Fruit fly (Drosophila melanogaster) whole organism, embryonic: ENCODE results near the gene CG14820.

Experiments used
- Atf-2 ChIP-seq: fragments of 200-800 bp; sonication (Bioruptor generic); optimal IDR thresholded peaks from 2 replicates; lab custom pipeline; 2016; ENCODE audit warnings: missing biosample characterization, missing genetic modification characterization
- CG10366 ChIP-seq: fragments of 200-800 bp; sonication (Bioruptor generic); IDR thresholded peaks from 2 replicates; pipeline ENCODE4 v1.3.6; 2022; ENCODE audit warnings: missing biosample characterization, missing genetic modification characterization
- CG11504 ChIP-seq: fragments of 200-800 bp; sonication (Bioruptor generic); optimal IDR thresholded peaks from 3 replicates; lab custom pipeline; 2019; ENCODE audit warnings: missing biosample characterization, mild to moderate bottlenecking, missing genetic modification characterization, moderate library complexity
- CG13287 ChIP-seq: fragments of 200-800 bp; sonication (Bioruptor generic); IDR thresholded peaks from 2 replicates; pipeline ENCODE4 v1.3.6; 2022; ENCODE audit warnings: missing biosample characterization, missing genetic modification characterization; ENCODE audit not compliant: partially characterized antibody
- CG17612 ChIP-seq: fragments of 200-800 bp; sonication (Bioruptor generic); IDR thresholded peaks from 2 replicates; pipeline ENCODE4 v1.3.6; 2022; ENCODE audit warnings: missing biosample characterization, missing genetic modification characterization
- CG3163 ChIP-seq: fragments of 200-800 bp; sonication (Bioruptor generic); optimal IDR thresholded peaks from 3 replicates; lab custom pipeline; 2016; ENCODE audit warnings: missing biosample characterization, missing genetic modification characterization
- CG32767 ChIP-seq: fragments of 200-800 bp; sonication (Bioruptor generic); IDR thresholded peaks from 2 replicates; pipeline ENCODE4 v1.3.6; 2022; ENCODE audit warnings: missing biosample characterization, missing genetic modification characterization
- CG4730 ChIP-seq: fragments of 200-800 bp; sonication (Bioruptor generic); IDR thresholded peaks from 2 replicates; pipeline ENCODE4 v1.3.6; 2022; ENCODE audit warnings: missing biosample characterization, missing genetic modification characterization
- CG6175 ChIP-seq: fragments of 200-800 bp; sonication (Bioruptor generic); IDR thresholded peaks from 3 replicates; pipeline ENCODE4 v1.3.6; 2022; ENCODE audit warnings: missing biosample characterization, missing genetic modification characterization
- CG6689 ChIP-seq: fragments of 200-800 bp; sonication (Bioruptor generic); IDR thresholded peaks from 2 replicates; pipeline ENCODE4 v1.3.6; 2022; ENCODE audit warnings: missing biosample characterization, missing genetic modification characterization
- CG7357 ChIP-seq: fragments of 200-800 bp; sonication (Bioruptor generic); IDR thresholded peaks from 3 replicates; pipeline ENCODE4 v1.3.6; 2022; ENCODE audit warnings: missing biosample characterization, missing genetic modification characterization
- CG7928 ChIP-seq: fragments of 200-800 bp; sonication (Bioruptor generic); optimal IDR thresholded peaks from 2 replicates; lab custom pipeline; 2017; ENCODE audit warnings: missing biosample characterization, mild to moderate bottlenecking, missing genetic modification characterization
- CG8944 ChIP-seq: fragments of 200-800 bp; sonication (Bioruptor generic); optimal IDR thresholded peaks from 3 replicates; lab custom pipeline; 2016; ENCODE audit warnings: missing biosample characterization, missing genetic modification characterization
- CG9215 ChIP-seq: fragments of 200-800 bp; sonication (Bioruptor generic); IDR thresholded peaks from 2 replicates; pipeline ENCODE4 v1.3.6; 2022; ENCODE audit warnings: missing biosample characterization, missing genetic modification characterization
- CG9876 ChIP-seq: fragments of 200-800 bp; sonication (Bioruptor generic); optimal IDR thresholded peaks from 2 replicates; lab custom pipeline; 2016; ENCODE audit warnings: missing biosample characterization, missing genetic modification characterization
- E2f2 ChIP-seq: fragments of 200-800 bp; sonication (Bioruptor generic); IDR thresholded peaks from 2 replicates; pipeline ENCODE4 v1.3.6; 2022; ENCODE audit warnings: missing biosample characterization, missing genetic modification characterization
- GATAe ChIP-seq: fragments of 200-800 bp; sonication (Bioruptor generic); conservative IDR thresholded peaks from 2 replicates; pipeline ENCODE4 v1.3.6; 2022; ENCODE audit warnings: missing biosample characterization, missing genetic modification characterization
- Hmr ChIP-seq: fragments of 200-800 bp; sonication (Bioruptor generic); optimal IDR thresholded peaks from 3 replicates; lab custom pipeline; 2017; ENCODE audit warnings: mild to moderate bottlenecking, missing biosample characterization, missing genetic modification reagents, missing genetic modification characterization
- Kr ChIP-seq: fragments of 200-800 bp; sonication (Bioruptor generic); optimal IDR thresholded peaks from 2 replicates; lab custom pipeline; 2017; ENCODE audit warnings: missing biosample characterization, mild to moderate bottlenecking, missing genetic modification characterization
- MBD-R2 ChIP-seq: fragments of 200-800 bp; sonication (Bioruptor generic); IDR thresholded peaks from 2 replicates; pipeline ENCODE4 v1.3.6; 2022; ENCODE audit warnings: missing biosample characterization, missing genetic modification characterization
- MTF-1 ChIP-seq: fragments of 200-800 bp; sonication (Bioruptor generic); optimal IDR thresholded peaks from 2 replicates; lab custom pipeline; 2018; ENCODE audit warnings: missing biosample characterization, mild to moderate bottlenecking, missing genetic modification characterization, borderline replicate concordance
- NK7.1 ChIP-seq: fragments of 200-800 bp; sonication (Bioruptor generic); optimal IDR thresholded peaks from 3 replicates; lab custom pipeline; 2016; ENCODE audit warnings: missing biosample characterization, missing genetic modification characterization
- Sox100B ChIP-seq: fragments of 200-800 bp; sonication (Bioruptor generic); optimal IDR thresholded peaks from 3 replicates; lab custom pipeline; 2018; ENCODE audit warnings: missing biosample characterization, mild to moderate bottlenecking, missing genetic modification characterization
- Trl ChIP-seq, 3 experiments: fragments of >200 bp in 2 of 3; fragments of 200-800 bp in 1 of 3; sonication (Bioruptor generic) in 1 of 3; optimal IDR thresholded peaks; 2 replicates in 1 of 3; 3 replicates in 2 of 3; lab custom pipeline; 2016 to 2017; ENCODE audit warnings: missing biosample characterization in 1 of 3, missing genetic modification characterization in 1 of 3
- Xbp1 ChIP-seq: fragments of 200-800 bp; sonication (Bioruptor generic); optimal IDR thresholded peaks from 3 replicates; lab custom pipeline; 2016; ENCODE audit warnings: missing biosample characterization, mild to moderate bottlenecking, missing genetic modification characterization
- YL-1 ChIP-seq: fragments of 200-800 bp; sonication (Bioruptor generic); optimal IDR thresholded peaks from 3 replicates; lab custom pipeline; 2017; ENCODE audit warnings: missing biosample characterization, mild to moderate bottlenecking, missing genetic modification characterization
- abd-A ChIP-seq: fragments of 200-800 bp; sonication (Bioruptor generic); optimal IDR thresholded peaks from 3 replicates; lab custom pipeline; 2019; ENCODE audit warnings: missing biosample characterization, mild to moderate bottlenecking, missing genetic modification characterization, moderate library complexity
- ato ChIP-seq: fragments of 200-800 bp; sonication (Bioruptor generic); IDR thresholded peaks from 2 replicates; pipeline ENCODE4 v1.3.6; 2022; ENCODE audit warnings: missing biosample characterization, missing genetic modification characterization; ENCODE audit not compliant: partially characterized antibody
- cg ChIP-seq: fragments of 200-800 bp; sonication (Bioruptor generic); optimal IDR thresholded peaks from 3 replicates; lab custom pipeline; 2019; ENCODE audit warnings: missing biosample characterization, mild to moderate bottlenecking, missing genetic modification characterization, moderate library complexity
- chinmo ChIP-seq: fragments of 200-800 bp; sonication (Bioruptor generic); IDR thresholded peaks from 4 replicates; pipeline ENCODE4 v1.3.6; 2022; ENCODE audit warnings: missing biosample characterization, missing genetic modification characterization; ENCODE audit not compliant: partially characterized antibody
- ci ChIP-seq: fragments of 200-800 bp; sonication (Bioruptor generic); IDR thresholded peaks from 3 replicates; pipeline ENCODE4 v1.3.6; 2022; ENCODE audit warnings: missing biosample characterization, missing genetic modification characterization
- ewg ChIP-seq: fragments of 200-800 bp; sonication (Bioruptor generic); optimal IDR thresholded peaks from 3 replicates; lab custom pipeline; 2017; ENCODE audit warnings: mild to moderate bottlenecking, missing biosample characterization, missing genetic modification reagents, missing genetic modification characterization
- hbn ChIP-seq: fragments of 200-800 bp; sonication (Bioruptor generic); IDR thresholded peaks from 2 replicates; pipeline ENCODE4 v1.3.6; 2022; ENCODE audit warnings: missing biosample characterization, missing genetic modification characterization; ENCODE audit not compliant: partially characterized antibody
- lov ChIP-seq, 2 experiments: fragments of 200-800 bp in 1 of 2; fragments of >200 bp in 1 of 2; sonication (Bioruptor generic) in 1 of 2; IDR thresholded peaks in 1 of 2; optimal IDR thresholded peaks in 1 of 2; 2 replicates in 1 of 2; 3 replicates in 1 of 2; pipeline versions ENCODE4 v1.3.6 to Lab custom; 2017 to 2022; ENCODE audit warnings: missing biosample characterization in 1 of 2, missing genetic modification characterization in 1 of 2
- nerfin-1 ChIP-seq: fragments of 200-800 bp; sonication (Bioruptor generic); optimal IDR thresholded peaks from 3 replicates; lab custom pipeline; 2019; ENCODE audit warnings: missing biosample characterization, mild to moderate bottlenecking, missing genetic modification characterization, moderate library complexity
- phol ChIP-seq: fragments of 200-800 bp; sonication (Bioruptor generic); optimal IDR thresholded peaks from 3 replicates; lab custom pipeline; 2018; ENCODE audit warnings: missing biosample characterization, mild to moderate bottlenecking, missing genetic modification characterization, moderate library complexity
- rib ChIP-seq: fragments of 200-800 bp; sonication (Bioruptor generic); IDR thresholded peaks from 2 replicates; pipeline ENCODE4 v1.3.6; 2022; ENCODE audit warnings: missing biosample characterization, missing genetic modification characterization
- sd ChIP-seq: fragments of 200-800 bp; sonication (Bioruptor generic); optimal IDR thresholded peaks from 3 replicates; lab custom pipeline; 2018; ENCODE audit warnings: missing biosample characterization, mild to moderate bottlenecking, missing genetic modification characterization, moderate library complexity
- sens ChIP-seq: fragments of 200-800 bp; sonication (Bioruptor generic); peaks from one replicate; lab custom pipeline; 2016; ENCODE audit warnings: missing biosample characterization, missing genetic modification characterization
- seq ChIP-seq: fragments of 200-800 bp; sonication (Bioruptor generic); IDR thresholded peaks from 2 replicates; pipeline ENCODE4 v1.3.6; 2022; ENCODE audit warnings: missing biosample characterization, missing genetic modification characterization
- so ChIP-seq: fragments of 200-800 bp; sonication (Bioruptor generic); IDR thresholded peaks from 3 replicates; pipeline ENCODE4 v1.3.6; 2022; ENCODE audit warnings: missing biosample characterization, missing genetic modification characterization
- sqz ChIP-seq: fragments of 200-800 bp; sonication (Bioruptor generic); optimal IDR thresholded peaks from 3 replicates; lab custom pipeline; 2018; ENCODE audit warnings: missing biosample characterization, mild to moderate bottlenecking, missing genetic modification characterization
- vnd ChIP-seq: fragments of 200-800 bp; sonication (Bioruptor generic); IDR thresholded peaks from 3 replicates; pipeline ENCODE4 v1.3.6; 2022; ENCODE audit warnings: missing biosample characterization, missing genetic modification characterization; ENCODE audit not compliant: partially characterized antibody

CG14820 gene

dm6 chr3L:6942103-6942830 is 9.5 kb downstream of the CG14820 start (continued):
- peak; percentile 13 for TF ChIP-seq cg
- no peak for TF ChIP-seq phol
- peak; percentile 46; the same call in 1 of the 3 replicates for TF ChIP-seq vnd (GFP tag; lab: Robert Waterston, UW)
- TF ChIP-seq CG10366: no peak
- no peak for TF ChIP-seq GATAe (GFP tag; lab: Robert Waterston, UW)
- TF ChIP-seq MTF-1 (GFP tag; lab: Kevin White, UChicago): no peak
- TF ChIP-seq CG11504 (tag; lab: Kevin White, UChicago): no peak
- TF ChIP-seq so (GFP tag; lab: Robert Waterston, UW): no peak
- TF ChIP-seq CG9876 (GFP tag; lab: Kevin White, UChicago): no peak
- TF ChIP-seq ato (GFP tag; lab: Robert Waterston, UW): peak; percentile 26; the same call in 1 of the 2 replicates
- peak; percentile 37 for TF ChIP-seq Hmr (GFP tag; lab: Kevin White, UChicago)

DNA sequence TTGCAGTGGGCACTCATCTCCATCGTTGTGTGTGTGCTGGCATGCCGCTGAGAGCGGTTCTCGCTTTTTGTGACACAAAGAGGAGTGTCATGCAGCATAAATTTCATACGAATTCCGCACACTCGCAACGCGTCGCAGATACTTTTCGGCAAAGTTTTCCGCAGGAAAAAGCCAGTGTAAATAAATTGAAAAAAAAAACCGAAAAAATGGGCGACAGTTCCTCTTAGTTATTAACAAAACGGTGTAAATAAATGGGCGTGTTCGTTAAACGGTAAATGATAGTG is 10.0 kb downstream of the CG14820 start, which contains the start of gene tow:
Gene tow (plus strand): TSS at position 26 of the 284 bp plus-strand sequence.
- peak; percentile 13 for TF ChIP-seq CG3163 (GFP tag; lab: Kevin White, UChicago)
- TF ChIP-seq Trl (optimal IDR thresholded peaks at IDR 0.05; lab: Kevin White, UChicago): peak in 1 of 2 experiments; percentile 17
- TF ChIP-seq Trl (GFP tag; optimal IDR thresholded peaks at IDR 0.05; lab: Kevin White, UChicago): no peak
- TF ChIP-seq nerfin-1 (tag; lab: Kevin White, UChicago): peak; percentile 95
- TF ChIP-seq ci (GFP tag; lab: Robert Waterston, UW): peak; percentile 41; the same call in 1 of the 3 replicates
- peak; percentile 69; the same call in 1 of the 4 replicates for TF ChIP-seq chinmo
- TF ChIP-seq sens (GFP tag; lab: Kevin White, UChicago): peak; percentile 37
- no peak for TF ChIP-seq YL-1 (GFP tag; lab: Kevin White, UChicago)
- no peak for TF ChIP-seq lov (optimal IDR thresholded peaks at IDR 0.05; lab: Kevin White, UChicago)
- no peak for TF ChIP-seq lov (GFP tag; IDR thresholded peaks at IDR 0.05; lab: Robert Waterston, UW)
- peak; percentile 40; the same call in 1 of the 2 replicates for TF ChIP-seq rib (GFP tag; lab: Robert Waterston, UW)
- 0 out of 3 replicates have a peak, but pooled peaks have one; percentile 21 for TF ChIP-seq CG6175 (GFP tag; lab: Robert Waterston, UW)
- no peak for TF ChIP-seq Sox100B
- peak; percentile 76 for TF ChIP-seq sd
- TF ChIP-seq ewg (GFP tag; lab: Kevin White, UChicago): peak; percentile 11
- TF ChIP-seq vnd (GFP tag; lab: Robert Waterston, UW): 0 out of 3 replicates have a peak, but pooled peaks have one; percentile 7
- 0 out of 2 replicates have a peak, but pooled peaks have one; percentile 20 for TF ChIP-seq CG6689 (GFP tag; lab: Robert Waterston, UW)

- TF ChIP-seq cg (peak; percentile 64), CG4730 (no peak), MBD-R2 (GFP tag; lab: Robert Waterston, UW) (no peak), CG9215 (GFP tag; lab: Robert Waterston, UW) (no peak), seq (GFP tag; lab: Robert Waterston, UW) (peak; percentile 43; the same call in 1 of the 2 replicates), NK7.1 (GFP tag; lab: Kevin White, UChicago) (no peak), abd-A (tag; lab: Kevin White, UChicago) (peak; percentile 36), CG8944 (no peak), E2f2 (GFP tag; lab: Robert Waterston, UW) (no peak), Kr (GFP tag; lab: Kevin White, UChicago) (peak; percentile 4), sqz (GFP tag; lab: Kevin White, UChicago) (peak; percentile 70), so (GFP tag; lab: Robert Waterston, UW) (peak; percentile 14; the same call in 1 of the 3 replicates), Xbp1 (no peak), YL-1 (GFP tag; lab: Kevin White, UChicago) (peak; percentile 20), sens (GFP tag; lab: Kevin White, UChicago) (peak; percentile 58), CG7928 (GFP tag; lab: Kevin White, UChicago) (peak; percentile 70), CG13287 (GFP tag; lab: Robert Waterston, UW) (peak; percentile 17; the same call in 1 of the 2 replicates), CG32767 (no peak), CG17612 (GFP tag; lab: Robert Waterston, UW) (no peak), ci (GFP tag; lab: Robert Waterston, UW) (0 out of 3 replicates have a peak, but pooled peaks have one; percentile 10), Atf-2 (GFP tag; lab: Kevin White, UChicago) (no peak), hbn (GFP tag; lab: Robert Waterston, UW) (no peak), CG7357 (no peak)
These were observed 10.7 kb downstream of the CG14820 start for dm6 chr3L:6943204-6943947.
